Fruit fly (Drosophila melanogaster) whole organism, wandering third instar larva: ENCODE data around the gene Osbp.

Experiments used
- Myc ChIP-seq: fragments of >200 bp; optimal IDR thresholded peaks from 2 replicates; lab custom pipeline; 2017
- h ChIP-seq: fragments of 200-800 bp; sonication (Bioruptor generic); optimal IDR thresholded peaks from 3 replicates; lab custom pipeline; 2016; ENCODE audit warnings: missing biosample characterization, mild to moderate bottlenecking, missing genetic modification characterization
- lola ChIP-seq: fragments of >200 bp; optimal IDR thresholded peaks from 2 replicates; lab custom pipeline; 2017; ENCODE audit warnings: missing biosample characterization, missing genetic modification characterization
- psq ChIP-seq: fragments of 200-800 bp; sonication (Bioruptor generic); optimal IDR thresholded peaks from 3 replicates; lab custom pipeline; 2017; ENCODE audit warnings: missing biosample characterization, mild to moderate bottlenecking, missing genetic modification characterization, moderate library complexity
- sv ChIP-seq: fragments of 200-800 bp; sonication (Bioruptor generic); optimal IDR thresholded peaks from 3 replicates; lab custom pipeline; 2016; ENCODE audit warnings: missing biosample characterization, missing genetic modification characterization

- TF ChIP-seq h (GFP tag; lab: Kevin White, UChicago), result peak; percentile 80
- TF ChIP-seq psq (GFP tag; lab: Kevin White, UChicago), result peak; percentile 46
- no peak for TF ChIP-seq lola
- no peak for TF ChIP-seq Myc (lab: Kevin White, UChicago)
- peak; percentile 44 for TF ChIP-seq sv (GFP tag; lab: Kevin White, UChicago)
These were observed 24.4 kb upstream of the Osbp start for dm6 chr3R:24962470-24962869.
